Fruit fly (Drosophila melanogaster) whole organism, pupa: Measurements from ENCODE around the gene CG6330.
A peak's percentile ranks its signal among the peaks of the same experiment; 100 is the strongest.

Source experiments
- CG15710 ChIP-seq: fragments of 200-800 bp; sonication (Bioruptor generic); optimal IDR thresholded peaks from 2 replicates; lab custom pipeline; 2018; ENCODE audit warnings: missing biosample characterization, mild to moderate bottlenecking, missing genetic modification characterization, moderate library complexity
- CG4496 ChIP-seq: fragments of 200-800 bp; sonication (Bioruptor generic); IDR thresholded peaks from 3 replicates; pipeline ENCODE4 v1.3.6; 2022; ENCODE audit warnings: missing biosample characterization, missing genetic modification characterization
- EcR ChIP-seq: fragments of 200-800 bp; sonication (Bioruptor generic); optimal IDR thresholded peaks from 3 replicates; lab custom pipeline; 2019; ENCODE audit warnings: missing biosample characterization, missing genetic modification characterization, mild to moderate bottlenecking, moderate library complexity, missing genetic modification reagents
- fd96Ca ChIP-seq: fragments of 200-800 bp; sonication (Bioruptor generic); IDR thresholded peaks from 3 replicates; pipeline ENCODE4 v1.3.6; 2022; ENCODE audit warnings: missing biosample characterization, missing genetic modification characterization

dm6 chr3R:26899982-26900381, 58.3 kb downstream of the CG6330 start:
- TF ChIP-seq fd96Ca (no peak), EcR (GFP tag; lab: Kevin White, UChicago) (no peak), CG4496 (GFP tag; lab: Robert Waterston, UW) (peak; percentile 73), CG15710 (tag; lab: Kevin White, UChicago) (peak; percentile 36)
